Fruit fly (Drosophila melanogaster) whole organism, prepupa: Measurements from ENCODE around the gene Pat1.

Source experiments
- Blimp-1 ChIP-seq: fragments of 200-800 bp; sonication (Bioruptor generic); optimal IDR thresholded peaks from 3 replicates; lab custom pipeline; 2017; ENCODE audit warnings: missing biosample characterization, missing genetic modification characterization, mild to moderate bottlenecking, moderate library complexity, missing genetic modification reagents
- CG10631 ChIP-seq: fragments of 200-800 bp; sonication (Bioruptor generic); optimal IDR thresholded peaks from 2 replicates; lab custom pipeline; 2016; ENCODE audit warnings: missing biosample characterization, missing genetic modification characterization
- CG11294 ChIP-seq: fragments of 200-800 bp; sonication (Bioruptor generic); IDR thresholded peaks from 2 replicates; pipeline ENCODE4 v1.3.6; 2022; ENCODE audit warnings: missing biosample characterization, missing genetic modification characterization
- CG11762 ChIP-seq: fragments of 200-800 bp; sonication (Bioruptor generic); optimal IDR thresholded peaks from 3 replicates; lab custom pipeline; 2016; ENCODE audit warnings: missing biosample characterization, missing genetic modification characterization; ENCODE audit not compliant: insufficient read depth
- CG11902 ChIP-seq: fragments of 200-800 bp; sonication (Bioruptor generic); optimal IDR thresholded peaks from 3 replicates; lab custom pipeline; 2016; ENCODE audit warnings: missing biosample characterization, missing genetic modification characterization
- CG15336 ChIP-seq: fragments of 200-800 bp; sonication (Bioruptor generic); IDR thresholded peaks from 2 replicates; pipeline ENCODE4 v1.3.6; 2022; ENCODE audit warnings: missing biosample characterization, missing genetic modification characterization
- CG1621 ChIP-seq: fragments of 200-800 bp; sonication (Bioruptor generic); optimal IDR thresholded peaks from 3 replicates; lab custom pipeline; 2018; ENCODE audit warnings: missing biosample characterization, mild to moderate bottlenecking, missing genetic modification characterization
- CG16779 ChIP-seq: fragments of 200-800 bp; sonication (Bioruptor generic); optimal IDR thresholded peaks from 3 replicates; lab custom pipeline; 2017; ENCODE audit warnings: missing biosample characterization, mild to moderate bottlenecking, missing genetic modification characterization
- CG3032 ChIP-seq: fragments of 200-800 bp; optimal IDR thresholded peaks from 2 replicates; lab custom pipeline; 2019; ENCODE audit warnings: missing biosample characterization, mild to moderate bottlenecking, missing genetic modification characterization, moderate library complexity
- CG31627 ChIP-seq: fragments of 200-800 bp; sonication (Bioruptor generic); optimal IDR thresholded peaks from 3 replicates; lab custom pipeline; 2016; ENCODE audit warnings: missing biosample characterization, missing genetic modification characterization
- CG3919 ChIP-seq: fragments of 200-800 bp; sonication (Bioruptor generic); optimal IDR thresholded peaks from 3 replicates; lab custom pipeline; 2016; ENCODE audit warnings: missing biosample characterization, missing genetic modification characterization
- CG4318 ChIP-seq: fragments of 200-800 bp; sonication (Bioruptor generic); optimal IDR thresholded peaks from 3 replicates; lab custom pipeline; 2017; ENCODE audit warnings: missing biosample characterization, mild to moderate bottlenecking, missing genetic modification characterization
- CG6163 ChIP-seq: fragments of 200-800 bp; sonication (Bioruptor generic); IDR thresholded peaks from 3 replicates; pipeline ENCODE4 v1.3.6; 2022; ENCODE audit warnings: missing biosample characterization, missing genetic modification characterization
- CG6276 ChIP-seq: fragments of 200-800 bp; sonication (Bioruptor generic); optimal IDR thresholded peaks from 2 replicates; lab custom pipeline; 2017; ENCODE audit warnings: missing biosample characterization, mild to moderate bottlenecking, missing genetic modification characterization
- CG6792 ChIP-seq: fragments of 200-800 bp; sonication (Bioruptor generic); optimal IDR thresholded peaks from 3 replicates; lab custom pipeline; 2016; ENCODE audit warnings: missing biosample characterization, missing genetic modification characterization
- CG6808 ChIP-seq: fragments of 200-800 bp; sonication (Bioruptor generic); optimal IDR thresholded peaks from 3 replicates; lab custom pipeline; 2017; ENCODE audit warnings: missing biosample characterization, missing genetic modification characterization, mild to moderate bottlenecking, moderate library complexity, missing genetic modification reagents
- CG6854 ChIP-seq: fragments of 200-800 bp; sonication (Bioruptor generic); optimal IDR thresholded peaks from 2 replicates; lab custom pipeline; 2017; ENCODE audit warnings: missing biosample characterization, mild to moderate bottlenecking, missing genetic modification characterization
- CG7368 ChIP-seq: fragments of 200-800 bp; sonication (Bioruptor generic); optimal IDR thresholded peaks from 3 replicates; lab custom pipeline; 2016; ENCODE audit warnings: missing biosample characterization, missing genetic modification characterization
- CG8119 ChIP-seq: fragments of 200-800 bp; sonication (Bioruptor generic); IDR thresholded peaks from 3 replicates; pipeline ENCODE4 v1.3.6; 2022; ENCODE audit warnings: missing biosample characterization, missing genetic modification characterization
- CG8632 ChIP-seq: fragments of 200-800 bp; sonication (Bioruptor generic); optimal IDR thresholded peaks from 3 replicates; lab custom pipeline; 2016; ENCODE audit warnings: missing biosample characterization, missing genetic modification characterization
- CG9139 ChIP-seq: fragments of 200-800 bp; sonication (Bioruptor generic); optimal IDR thresholded peaks from 3 replicates; lab custom pipeline; 2017; ENCODE audit warnings: missing biosample characterization, mild to moderate bottlenecking, missing genetic modification characterization
- Eip78C ChIP-seq: fragments of 200-800 bp; sonication (Bioruptor generic); peaks from one replicate; lab custom pipeline; 2016; ENCODE audit warnings: missing biosample characterization, missing genetic modification characterization
- Eip93F ChIP-seq: fragments of 200-800 bp; sonication (Bioruptor generic); optimal IDR thresholded peaks from 2 replicates; lab custom pipeline; 2016; ENCODE audit warnings: missing biosample characterization, mild to moderate bottlenecking, missing genetic modification characterization
- Ets21C ChIP-seq: fragments of 200-800 bp; sonication (Bioruptor generic); optimal IDR thresholded peaks from 3 replicates; lab custom pipeline; 2016; ENCODE audit warnings: missing biosample characterization, missing genetic modification characterization
- Ets96B ChIP-seq: fragments of 200-800 bp; optimal IDR thresholded peaks from 2 replicates; lab custom pipeline; 2019; ENCODE audit warnings: missing biosample characterization, mild to moderate bottlenecking, missing genetic modification characterization, moderate library complexity
- Gug ChIP-seq: fragments of 200-800 bp; sonication (Bioruptor generic); IDR thresholded peaks from 2 replicates; pipeline ENCODE4 v1.3.6; 2022; ENCODE audit warnings: missing biosample characterization, missing genetic modification characterization
- Hr38 ChIP-seq: sonication (Bioruptor generic); optimal IDR thresholded peaks from 2 replicates; lab custom pipeline; 2016; ENCODE audit warnings: missing biosample characterization, missing genetic modification characterization
- Hr39 ChIP-seq: fragments of 200-800 bp; sonication (Bioruptor generic); optimal IDR thresholded peaks from 2 replicates; lab custom pipeline; 2016; ENCODE audit warnings: missing biosample characterization, missing genetic modification characterization
- Lpt ChIP-seq: fragments of 200-800 bp; sonication (Bioruptor generic); optimal IDR thresholded peaks from 3 replicates; lab custom pipeline; 2016; ENCODE audit warnings: missing biosample characterization, missing genetic modification characterization
- Met ChIP-seq: fragments of 200-800 bp; sonication (Bioruptor generic); optimal IDR thresholded peaks from 3 replicates; lab custom pipeline; 2016; ENCODE audit warnings: missing biosample characterization, missing genetic modification characterization
- OdsH ChIP-seq: fragments of 200-800 bp; sonication (Bioruptor generic); optimal IDR thresholded peaks from 3 replicates; lab custom pipeline; 2016; ENCODE audit warnings: missing biosample characterization, missing genetic modification characterization
- Smox ChIP-seq: fragments of 200-800 bp; sonication (Bioruptor generic); optimal IDR thresholded peaks from 3 replicates; lab custom pipeline; 2016; ENCODE audit warnings: missing biosample characterization, missing genetic modification characterization
- Sox102F ChIP-seq: fragments of 200-800 bp; sonication (Bioruptor generic); optimal IDR thresholded peaks from 2 replicates; lab custom pipeline; 2016; ENCODE audit warnings: missing biosample characterization, mild to moderate bottlenecking, missing genetic modification characterization
- Sox14 ChIP-seq: fragments of 200-800 bp; sonication (Bioruptor generic); optimal IDR thresholded peaks from 3 replicates; lab custom pipeline; 2016; ENCODE audit warnings: missing biosample characterization, missing genetic modification characterization
- Sox15 ChIP-seq: fragments of 200-800 bp; sonication (Bioruptor generic); optimal IDR thresholded peaks from 3 replicates; lab custom pipeline; 2016; ENCODE audit warnings: missing biosample characterization, missing genetic modification characterization
- achi ChIP-seq: fragments of 200-800 bp; sonication (Bioruptor generic); optimal IDR thresholded peaks from 3 replicates; lab custom pipeline; 2016; ENCODE audit warnings: missing biosample characterization, missing genetic modification characterization
- cyc ChIP-seq: fragments of 200-800 bp; sonication (Bioruptor generic); optimal IDR thresholded peaks from 3 replicates; lab custom pipeline; 2016; ENCODE audit warnings: missing biosample characterization, missing genetic modification characterization
- dac ChIP-seq: fragments of 200-800 bp; sonication (Bioruptor generic); optimal IDR thresholded peaks from 2 replicates; lab custom pipeline; 2017; ENCODE audit warnings: missing biosample characterization, mild to moderate bottlenecking, missing genetic modification characterization
- dsx ChIP-seq: fragments of 200-800 bp; optimal IDR thresholded peaks from 3 replicates; lab custom pipeline; 2019; ENCODE audit warnings: missing biosample characterization, mild to moderate bottlenecking, missing genetic modification characterization, moderate library complexity; ENCODE audit not compliant: poor library complexity, severe bottlenecking
- eg ChIP-seq: fragments of 200-800 bp; sonication (Bioruptor generic); IDR thresholded peaks from 3 replicates; pipeline ENCODE4 v1.3.6; 2022; ENCODE audit warnings: missing biosample characterization, missing genetic modification characterization
- esn ChIP-seq: fragments of 200-800 bp; sonication (Bioruptor generic); optimal IDR thresholded peaks from 2 replicates; lab custom pipeline; 2016; ENCODE audit warnings: missing biosample characterization, mild to moderate bottlenecking, missing genetic modification characterization, moderate library complexity
- fd85E ChIP-seq: fragments of 200-800 bp; sonication (Bioruptor generic); optimal IDR thresholded peaks from 3 replicates; lab custom pipeline; 2016; ENCODE audit warnings: missing biosample characterization, missing genetic modification characterization
- fkh ChIP-seq: fragments of 200-800 bp; sonication (Bioruptor generic); optimal IDR thresholded peaks from 3 replicates; lab custom pipeline; 2017; ENCODE audit warnings: missing biosample characterization, mild to moderate bottlenecking, missing genetic modification characterization, moderate library complexity
- salr ChIP-seq, 2 experiments: fragments of 200-800 bp; sonication (Bioruptor generic); optimal IDR thresholded peaks; 3 replicates each; lab custom pipeline; 2016 to 2018; ENCODE audit warnings: missing biosample characterization in 2 of 2, missing genetic modification characterization in 2 of 2, mild to moderate bottlenecking in 1 of 2
- ss ChIP-seq, 2 experiments: fragments of 200-800 bp; sonication (Bioruptor generic); optimal IDR thresholded peaks; 2 replicates in 1 of 2; 3 replicates in 1 of 2; lab custom pipeline; 2017 to 2018; ENCODE audit warnings: mild to moderate bottlenecking in 2 of 2, missing biosample characterization in 2 of 2, missing genetic modification characterization in 2 of 2, moderate library complexity in 1 of 2
- svp ChIP-seq: fragments of 200-800 bp; sonication (Bioruptor generic); peaks from one replicate; lab custom pipeline; 2016; ENCODE audit warnings: missing biosample characterization, missing genetic modification characterization
- topi ChIP-seq: fragments of 200-800 bp; sonication (Bioruptor generic); optimal IDR thresholded peaks from 3 replicates; lab custom pipeline; 2016; ENCODE audit warnings: missing biosample characterization, missing genetic modification characterization

The Pat1 gene

DNA sequence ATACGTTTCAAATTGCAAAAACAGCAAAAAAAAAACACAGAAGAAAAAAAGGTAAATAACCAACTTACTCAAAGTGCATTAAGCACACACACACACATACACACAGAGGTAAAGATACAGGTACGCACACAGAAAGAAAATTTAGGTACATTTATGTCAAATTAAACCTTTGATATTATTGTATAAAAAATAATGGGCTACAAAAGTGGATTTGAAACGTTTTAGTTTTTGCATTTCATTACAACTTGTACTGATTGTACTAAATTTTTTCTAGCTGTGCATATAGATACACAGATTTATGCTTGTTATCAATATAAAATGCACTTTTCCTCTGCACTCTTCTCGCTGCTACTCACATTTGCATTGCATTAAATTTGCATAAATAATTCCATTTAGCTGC is 26.8 kb downstream of the Pat1 start (continued):
- TF ChIP-seq CG31627 (no peak), Eip93F (GFP tag; lab: Kevin White, UChicago) (no peak), CG6854 (GFP tag; lab: Kevin White, UChicago) (no peak), cyc (GFP tag; lab: Kevin White, UChicago) (no peak), CG3919 (GFP tag; lab: Kevin White, UChicago) (peak; percentile 18), Sox14 (GFP tag; lab: Kevin White, UChicago) (no peak), ss (GFP tag; optimal IDR thresholded peaks at IDR 0.05; lab: Kevin White, UChicago) (no peak), CG1621 (tag; lab: Kevin White, UChicago) (no peak), eg (GFP tag; lab: Robert Waterston, UW) (peak; percentile 78), Sox102F (GFP tag; lab: Kevin White, UChicago) (no peak), CG6792 (GFP tag; lab: Kevin White, UChicago) (peak; percentile 1), CG9139 (no peak), CG11294 (GFP tag; lab: Robert Waterston, UW) (0 out of 2 replicates have a peak, but pooled peaks have one; percentile 24), fd85E (no peak), CG6808 (GFP tag; lab: Kevin White, UChicago) (peak; percentile 13), CG10631 (GFP tag; lab: Kevin White, UChicago) (peak; percentile 29), dac (no peak), OdsH (peak; percentile 50), CG8119 (GFP tag; lab: Robert Waterston, UW) (peak; percentile 65), Ets96B (tag; lab: Kevin White, UChicago) (peak; percentile 33), svp (no peak), topi (GFP tag; lab: Kevin White, UChicago) (no peak)

DNA sequence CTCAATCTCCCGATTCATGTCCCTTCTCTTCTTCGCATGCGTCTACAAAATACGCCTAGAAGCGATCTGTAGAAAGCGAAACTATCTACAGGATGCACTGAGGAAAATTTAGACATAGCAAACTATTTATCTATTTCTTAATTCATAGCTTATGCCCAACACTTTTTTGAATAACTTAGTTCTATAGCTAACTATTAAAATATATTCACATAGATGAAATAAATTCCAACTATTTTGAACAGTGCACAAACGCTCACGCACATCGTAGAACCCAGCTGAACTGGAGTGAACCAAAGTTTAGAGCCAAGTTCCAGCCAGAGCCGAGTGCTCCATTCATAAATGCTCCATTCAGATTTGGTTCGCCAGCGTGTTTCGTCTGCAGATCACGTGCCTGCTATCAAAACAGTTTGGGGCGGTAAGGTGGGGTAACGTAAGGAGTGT is 31.0 kb downstream of the Pat1 start:
- TF ChIP-seq CG1621 (tag; lab: Kevin White, UChicago) (peak; percentile 59), dsx (GFP tag; lab: Kevin White, UChicago) (peak; percentile 76), CG8119 (GFP tag; lab: Robert Waterston, UW) (peak; percentile 64; the same call in 2 of the 3 replicates), CG10631 (GFP tag; lab: Kevin White, UChicago) (peak; percentile 72), CG6792 (GFP tag; lab: Kevin White, UChicago) (peak; percentile 28), CG6276 (GFP tag; lab: Kevin White, UChicago) (peak; percentile 15), Hr38 (GFP tag; lab: Kevin White, UChicago) (no peak), salr (GFP tag; optimal IDR thresholded peaks at IDR 0.05; lab: Kevin White, UChicago) (peak; percentile 51 to 62), esn (GFP tag; lab: Kevin White, UChicago) (no peak), Met (GFP tag; lab: Kevin White, UChicago) (no peak), CG9139 (peak; percentile 54), CG31627 (no peak), CG16779 (tag; lab: Kevin White, UChicago) (peak; percentile 15), cyc (GFP tag; lab: Kevin White, UChicago) (no peak), fd85E (no peak), CG15336 (GFP tag; lab: Robert Waterston, UW) (peak; percentile 60), CG7368 (peak; percentile 38), CG3032 (peak; percentile 77), Sox14 (GFP tag; lab: Kevin White, UChicago) (peak; percentile 38), Blimp-1 (GFP tag; lab: Kevin White, UChicago) (no peak), CG11762 (GFP tag; lab: Kevin White, UChicago) (peak; percentile 29), Lpt (GFP tag; lab: Kevin White, UChicago) (peak; percentile 38), Hr39 (GFP tag; lab: Kevin White, UChicago) (no peak), CG6163 (GFP tag; lab: Robert Waterston, UW) (peak; percentile 78), fkh (GFP tag; lab: Kevin White, UChicago) (no peak), topi (GFP tag; lab: Kevin White, UChicago) (peak; percentile 22), Sox102F (GFP tag; lab: Kevin White, UChicago) (no peak), Sox15 (no peak), ss (GFP tag; optimal IDR thresholded peaks at IDR 0.05; lab: Kevin White, UChicago) (peak; percentile 73 to 86), CG11902 (GFP tag; lab: Kevin White, UChicago) (no peak), CG3919 (GFP tag; lab: Kevin White, UChicago) (peak; percentile 65), Ets96B (tag; lab: Kevin White, UChicago) (peak; percentile 74), Ets21C (GFP tag; lab: Kevin White, UChicago) (no peak), OdsH (peak; percentile 47), Smox (GFP tag; lab: Kevin White, UChicago) (no peak), Eip93F (GFP tag; lab: Kevin White, UChicago) (no peak), CG8632 (GFP tag; lab: Kevin White, UChicago) (peak; percentile 16), achi (GFP tag; lab: Kevin White, UChicago) (peak; percentile 57), Gug (GFP tag; lab: Robert Waterston, UW) (peak; percentile 76), Eip78C (peak; percentile 86), CG4318 (GFP tag; lab: Kevin White, UChicago) (peak; percentile 21), eg (GFP tag; lab: Robert Waterston, UW) (peak; percentile 69), CG6808 (GFP tag; lab: Kevin White, UChicago) (peak; percentile 77)
